Worm (Caenorhabditis elegans): ENCODE data around the gene F56D6.6.
A peak's percentile ranks its signal among the peaks of the same experiment; 100 is the strongest.

The F56D6.6 gene

DNA sequence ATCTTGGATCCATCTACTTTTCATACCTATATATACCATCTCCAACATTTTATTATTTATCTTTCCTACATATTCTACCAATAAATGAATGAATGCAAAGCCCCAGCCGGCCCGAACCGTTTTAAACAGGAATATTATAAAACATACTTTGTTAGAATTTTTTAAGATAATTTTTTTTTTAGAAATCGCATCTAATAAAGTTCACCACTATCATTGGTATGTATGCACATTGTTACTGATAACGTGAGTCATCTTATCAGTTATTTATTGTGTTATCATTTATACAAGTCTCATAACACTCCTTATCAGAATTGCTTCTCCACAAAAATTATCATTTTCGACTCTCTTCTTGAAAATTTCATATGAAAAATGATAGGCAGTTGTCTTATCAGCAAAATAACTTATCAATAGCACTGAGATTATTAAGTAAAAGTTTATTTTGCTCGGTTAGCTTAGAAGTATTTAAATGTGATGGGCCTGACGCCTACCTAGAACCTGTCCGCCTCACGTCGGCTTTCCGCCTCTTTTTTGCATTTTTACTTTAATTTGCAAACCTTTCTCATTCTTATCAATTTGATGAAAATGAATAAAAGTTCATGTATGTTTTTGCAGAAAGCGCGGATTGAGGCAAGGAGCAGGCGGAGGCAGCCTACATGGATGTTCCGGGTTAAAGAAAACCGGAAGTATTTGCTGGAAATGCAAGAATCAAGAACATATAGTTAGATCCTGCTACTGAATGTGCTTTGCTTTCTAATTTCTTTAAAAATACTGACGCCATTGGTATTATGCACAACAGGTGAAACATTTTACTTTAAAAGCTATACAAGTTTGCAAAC lies 3.1 kb upstream of the F56D6.6 start, which contains the start of gene srz-62 (continued):
- TF ChIP-seq F13H6.1 (tag; optimal IDR thresholded peaks at IDR 0.05) (no peak), C34F6.9 (tag; optimal IDR thresholded peaks at IDR 0.05) (no peak), alr-1 (tag; optimal IDR thresholded peaks at IDR 0.05) (no peak), unc-55 (GFP tag; optimal IDR thresholded peaks at IDR 0.05) (no peak), mdl-1 (tag; optimal IDR thresholded peaks at IDR 0.05) (peak in 1 of 2 experiments; percentile 55), ztf-1 (GFP tag; conservative IDR thresholded peaks at IDR 0.05) (no peak), nhr-237 (tag; optimal IDR thresholded peaks at IDR 0.05) (no peak), nhr-12 (tag; optimal IDR thresholded peaks at IDR 0.05) (no peak), Y55F3AM.14 (GFP tag; optimal IDR thresholded peaks at IDR 0.05) (no peak), ztf-11 (tag; optimal IDR thresholded peaks at IDR 0.05) (no peak), elt-1 (tag; optimal IDR thresholded peaks at IDR 0.05) (no peak)

DNA sequence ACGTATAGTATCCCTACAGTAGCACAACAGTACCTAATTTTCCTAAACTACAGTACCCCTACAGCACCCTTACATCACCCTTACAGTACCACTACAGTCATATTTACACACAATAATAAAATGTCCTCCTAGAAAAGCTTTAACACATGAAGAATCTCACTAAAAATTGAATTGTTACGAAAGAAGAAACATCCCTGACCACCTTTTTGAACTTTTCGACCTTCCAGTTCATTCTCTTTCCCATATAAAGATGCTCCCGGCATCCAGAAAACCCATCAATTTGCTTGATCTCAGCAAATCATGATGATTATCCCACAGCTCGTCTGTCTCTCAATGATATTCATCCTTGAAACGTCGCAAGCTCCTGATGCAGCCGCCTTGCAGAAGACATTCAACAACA lies 1.6 kb downstream of the F56D6.6 start, which contains the start of gene F56D6.21:
Gene F56D6.21, plus strand, starts transcription at position 301 of the 400 bp plus-strand sequence.
- no peak for TF ChIP-seq nhr-237 (tag; optimal IDR thresholded peaks at IDR 0.05)
- TF ChIP-seq nhr-25 (tag; optimal IDR thresholded peaks at IDR 0.05): no peak
- TF ChIP-seq mdl-1 (tag; optimal IDR thresholded peaks at IDR 0.05): no peak
- no peak for TF ChIP-seq unc-55 (GFP tag; optimal IDR thresholded peaks at IDR 0.05)

DNA sequence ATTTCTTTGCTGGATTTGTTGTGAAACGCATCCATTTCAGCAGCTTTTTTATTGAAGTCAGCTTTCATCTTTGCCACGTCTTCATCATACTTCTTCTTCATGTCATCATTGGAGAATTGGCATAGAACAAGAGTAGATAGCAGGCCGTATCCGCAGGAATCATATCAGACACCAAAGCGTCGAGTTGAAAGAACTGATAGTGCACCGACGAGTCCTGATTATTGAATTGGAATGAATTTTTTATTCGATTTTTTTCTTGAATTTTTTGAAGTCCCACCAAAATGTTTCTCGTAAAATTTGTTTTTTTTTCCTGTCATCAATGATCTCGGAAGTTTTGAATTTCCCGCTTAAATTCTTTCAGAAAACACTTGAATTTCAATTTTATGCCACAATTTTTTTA lies 3.3 kb downstream of the F56D6.6 start, which contains the start of gene F56D6.11:
Gene F56D6.11, minus strand, starts transcription at position 101 of the 400 bp plus-strand sequence.
- TF ChIP-seq ztf-4 (tag; optimal IDR thresholded peaks at IDR 0.05) (no peak), unc-55 (GFP tag; optimal IDR thresholded peaks at IDR 0.05) (no peak), lin-13 (GFP tag; optimal IDR thresholded peaks at IDR 0.05) (no peak), nhr-129 (tag; optimal IDR thresholded peaks at IDR 0.05) (no peak), mab-5 (tag; optimal IDR thresholded peaks at IDR 0.05) (no peak), mdl-1 (tag; optimal IDR thresholded peaks at IDR 0.05) (no peak), ceh-82 (tag; optimal IDR thresholded peaks at IDR 0.05) (no peak), crh-2 (tag; optimal IDR thresholded peaks at IDR 0.05) (no peak), skn-1 (tag; optimal IDR thresholded peaks at IDR 0.05) (no peak), nhr-12 (tag; optimal IDR thresholded peaks at IDR 0.05) (no peak), fos-1 (tag; optimal IDR thresholded peaks at IDR 0.05) (no peak), alr-1 (tag; optimal IDR thresholded peaks at IDR 0.05) (no peak), Y55F3AM.14 (GFP tag; optimal IDR thresholded peaks at IDR 0.05) (no peak), gmeb-1 (tag; optimal IDR thresholded peaks at IDR 0.05) (no peak), F13H6.1 (tag; optimal IDR thresholded peaks at IDR 0.05) (no peak), nhr-237 (tag; optimal IDR thresholded peaks at IDR 0.05) (no peak), ztf-1 (GFP tag; conservative IDR thresholded peaks at IDR 0.05) (no peak), nhr-11 (tag; optimal IDR thresholded peaks at IDR 0.05) (no peak), lin-11 (tag; optimal IDR thresholded peaks at IDR 0.05) (no peak)

DNA sequence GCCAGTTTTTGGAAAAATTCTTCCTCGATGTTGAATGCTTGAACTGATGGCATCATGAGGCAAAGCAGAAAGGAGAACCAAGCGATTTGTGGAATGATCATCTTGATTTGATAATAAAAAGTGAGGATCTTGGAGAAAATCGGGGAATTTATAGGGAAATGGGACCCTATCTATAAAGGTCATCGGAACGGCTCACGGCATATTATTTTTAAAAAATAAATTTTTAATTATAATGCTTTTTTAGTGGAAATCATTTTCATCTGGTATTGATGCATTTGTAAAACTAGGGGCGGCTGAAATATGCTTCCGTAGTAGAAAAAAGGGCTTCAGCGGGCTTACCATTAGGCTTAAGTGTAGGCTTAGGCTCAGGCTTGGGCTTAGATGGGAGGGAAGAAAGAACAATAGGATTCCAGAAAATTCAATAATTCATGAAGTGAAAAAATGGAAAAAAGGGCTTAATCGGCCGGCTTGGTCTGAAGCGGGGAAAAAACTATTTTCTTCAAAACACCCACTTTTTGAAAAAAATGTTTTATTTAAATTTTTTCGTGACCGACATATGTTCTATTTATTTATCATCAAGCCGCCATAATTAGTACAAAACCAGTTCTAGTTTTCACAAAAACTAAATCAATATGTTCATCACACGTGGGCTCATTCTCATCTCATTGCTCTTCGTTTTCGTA lies 4.6 kb downstream of the F56D6.6 start, which contains the start of the genes F56D6.22 and F56D6.12:
Gene F56D6.22, minus strand, starts transcription at position 101 of the 683 bp plus-strand sequence.
Gene F56D6.12, plus strand, starts transcription at position 633 of the 683 bp plus-strand sequence.
- TF ChIP-seq ztf-4 (tag; optimal IDR thresholded peaks at IDR 0.05): no peak
- TF ChIP-seq nhr-11 (tag; optimal IDR thresholded peaks at IDR 0.05): no peak
- no peak for TF ChIP-seq mbf-1 (tag; optimal IDR thresholded peaks at IDR 0.05)
- no peak for TF ChIP-seq unc-62 (GFP tag; optimal IDR thresholded peaks at IDR 0.05)
- TF ChIP-seq aly-2 (tag; optimal IDR thresholded peaks at IDR 0.05): no peak
- no peak for TF ChIP-seq ceh-82 (tag; optimal IDR thresholded peaks at IDR 0.05)

DNA sequence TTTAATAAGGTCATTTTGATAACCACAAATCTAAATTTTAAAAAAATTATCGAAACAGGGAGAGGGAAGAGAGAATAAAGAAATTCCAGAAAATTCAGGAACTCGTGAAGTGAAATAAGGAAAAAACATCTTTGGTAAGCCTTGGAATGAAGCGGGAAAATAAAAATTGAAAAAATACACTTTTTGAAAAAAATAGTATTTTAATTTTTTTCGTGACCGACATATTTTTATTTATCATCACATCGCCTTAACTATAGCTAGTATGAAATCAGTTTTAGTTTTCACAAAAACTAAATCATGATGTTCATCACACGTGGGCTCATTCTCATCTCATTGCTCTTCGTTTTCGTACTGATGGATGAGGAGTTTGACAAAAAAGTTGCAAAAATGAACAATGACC lies 6.1 kb downstream of the F56D6.6 start, which contains the start of gene F56D6.13:
Gene F56D6.13, plus strand, starts transcription at position 301 of the 400 bp plus-strand sequence.
- no peak for TF ChIP-seq ceh-16 (tag; optimal IDR thresholded peaks at IDR 0.05)
- TF ChIP-seq R02D3.7 (tag; optimal IDR thresholded peaks at IDR 0.05): no peak
- TF ChIP-seq unc-62 (GFP tag; optimal IDR thresholded peaks at IDR 0.05): no peak
- TF ChIP-seq nhr-12 (tag; optimal IDR thresholded peaks at IDR 0.05): no peak
- no peak for TF ChIP-seq mdl-1 (tag; optimal IDR thresholded peaks at IDR 0.05)
- TF ChIP-seq skn-1 (tag; optimal IDR thresholded peaks at IDR 0.05): no peak
- TF ChIP-seq nhr-6 (tag; optimal IDR thresholded peaks at IDR 0.05): no peak
- TF ChIP-seq nhr-23 (tag; optimal IDR thresholded peaks at IDR 0.05): no peak
- no peak for TF ChIP-seq unc-39 (tag; optimal IDR thresholded peaks at IDR 0.05)
- no peak for TF ChIP-seq nhr-11 (tag; optimal IDR thresholded peaks at IDR 0.05)
- no peak for TF ChIP-seq ztf-1 (GFP tag; conservative IDR thresholded peaks at IDR 0.05)
- TF ChIP-seq unc-55 (GFP tag; optimal IDR thresholded peaks at IDR 0.05): no peak
- no peak for TF ChIP-seq elt-1 (tag; optimal IDR thresholded peaks at IDR 0.05)
- TF ChIP-seq ama-1 (optimal IDR thresholded peaks at IDR 0.05): no peak
- TF ChIP-seq nhr-10 (tag; optimal IDR thresholded peaks at IDR 0.05): no peak
- TF ChIP-seq nhr-77 (tag; optimal IDR thresholded peaks at IDR 0.05): no peak
- TF ChIP-seq mab-5 (tag; optimal IDR thresholded peaks at IDR 0.05): no peak

Measured in whole organism, L2 larva.